Worm (Caenorhabditis elegans) whole organism, L3 larva: ENCODE data around the gene best-15.

Source experiments
- aly-2 ChIP-seq: fragments of 150-350 bp; optimal IDR thresholded peaks from 2 replicates; lab custom pipeline; 2014; ENCODE audit warnings: missing biosample characterization, missing genetic modification characterization
- ceh-28 ChIP-seq: fragments of 150-350 bp; optimal IDR thresholded peaks from 2 replicates; lab custom pipeline; 2014; ENCODE audit warnings: missing biosample characterization, missing genetic modification reagents, missing genetic modification characterization
- daf-12 ChIP-seq: fragments of 150-350 bp; optimal IDR thresholded peaks from 2 replicates; lab custom pipeline; 2014; ENCODE audit warnings: missing biosample characterization, missing genetic modification reagents, missing genetic modification characterization
- elt-2 ChIP-seq: sonication (generic microtip); optimal IDR thresholded peaks from 2 replicates; lab custom pipeline; 2016; ENCODE audit warnings: missing genetic modification reagents, mild to moderate bottlenecking, missing genetic modification characterization, missing compliant biosample characterization
- fos-1 ChIP-seq: fragments of 150-350 bp; optimal IDR thresholded peaks from 2 replicates; lab custom pipeline; 2014; ENCODE audit warnings: missing biosample characterization, missing genetic modification characterization
- pqm-1 ChIP-seq: fragments of 150-350 bp; optimal IDR thresholded peaks from 2 replicates; lab custom pipeline; 2017; ENCODE audit warnings: missing biosample characterization, missing genetic modification characterization, inconsistent platforms
- sea-2 ChIP-seq: fragments of 150-350 bp; sonication (generic microtip); optimal IDR thresholded peaks from 4 replicates; lab custom pipeline; 2014; ENCODE audit warnings: missing biosample characterization, missing genetic modification reagents, missing genetic modification characterization
- snpc-4 ChIP-seq: fragments of 150-350 bp; optimal IDR thresholded peaks from 2 replicates; lab custom pipeline; 2014; ENCODE audit warnings: missing biosample characterization, missing genetic modification characterization
- unc-62 ChIP-seq: fragments of 150-350 bp; sonication (generic microtip); optimal IDR thresholded peaks from 4 replicates; lab custom pipeline; 2014; ENCODE audit warnings: missing biosample characterization, missing genetic modification reagents, missing genetic modification characterization
- zag-1 ChIP-seq: fragments of 150-350 bp; optimal IDR thresholded peaks from 2 replicates; lab custom pipeline; 2014; ENCODE audit warnings: missing biosample characterization, missing genetic modification characterization
- ztf-11 ChIP-seq: fragments of 150-350 bp; optimal IDR thresholded peaks from 2 replicates; lab custom pipeline; 2014; ENCODE audit warnings: missing biosample characterization, missing genetic modification characterization
- ztf-4 ChIP-seq: fragments of 150-350 bp; optimal IDR thresholded peaks from 2 replicates; lab custom pipeline; 2014; ENCODE audit warnings: missing biosample characterization, missing genetic modification characterization

DNA sequence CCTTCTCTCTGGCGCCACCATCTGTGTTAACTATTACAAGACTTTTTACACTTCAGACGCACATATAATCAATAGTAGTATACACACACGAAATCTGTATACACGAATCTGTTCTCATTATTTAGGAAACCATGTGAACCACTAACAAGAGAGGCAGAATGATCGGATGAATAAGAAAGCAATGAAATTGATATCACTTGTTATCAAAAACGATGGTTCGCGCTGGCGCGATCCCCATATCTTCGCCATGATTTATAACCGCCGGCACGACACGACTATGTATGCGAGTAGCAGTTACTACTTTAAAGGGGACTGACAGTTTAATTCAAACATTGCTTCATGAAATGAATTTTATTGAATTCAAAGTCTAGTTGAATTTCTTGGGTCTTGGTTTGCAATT, 50.7 kb downstream of the best-15 start:
- TF ChIP-seq aly-2 (tag; lab: Kevin White, UChicago) (no peak), zag-1 (tag; lab: Kevin White, UChicago) (no peak), fos-1 (tag; lab: Kevin White, UChicago) (no peak), daf-12 (tag; lab: Kevin White, UChicago) (no peak), ceh-28 (tag; lab: Kevin White, UChicago) (no peak), ztf-11 (tag; lab: Kevin White, UChicago) (no peak), ztf-4 (no peak), unc-62 (GFP tag; lab: Kevin White, UChicago) (no peak), elt-2 (no peak), sea-2 (GFP tag; lab: Kevin White, UChicago) (no peak), snpc-4 (tag; lab: Kevin White, UChicago) (no peak), pqm-1 (tag; lab: Kevin White, UChicago) (no peak)
